Fruit fly (Drosophila melanogaster) ovary, adult (tissue): ENCODE data around the gene CG10674.

Experiments used
- CG17801 ChIP-seq: fragments of 200-800 bp; optimal IDR thresholded peaks from 2 replicates; lab custom pipeline; 2019; ENCODE audit warnings: missing biosample characterization, mild to moderate bottlenecking, missing genetic modification characterization, moderate library complexity; ENCODE audit not compliant: partially characterized antibody

CG10674 gene

DNA sequence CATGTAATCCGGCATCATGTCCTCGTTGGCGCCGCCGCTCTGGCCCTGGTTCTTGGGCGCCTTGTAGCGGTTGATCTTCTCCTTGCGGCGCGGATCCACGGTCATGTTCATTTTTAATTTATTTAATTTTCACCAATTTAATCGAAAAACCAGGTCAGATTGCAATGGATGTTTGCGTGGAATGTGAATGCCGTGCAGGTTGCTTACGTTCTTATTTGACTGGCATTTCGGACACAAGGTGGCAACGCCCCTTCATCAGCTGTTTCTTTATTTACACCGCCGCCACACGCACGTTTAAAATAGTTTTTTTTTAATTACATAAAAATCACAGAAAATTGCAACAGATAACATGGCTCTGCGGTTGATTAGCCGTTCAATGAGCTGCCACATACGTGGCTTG, at the start of gene CG10674, which contains the start of gene CG4611:
Gene CG10674 (minus strand): TSS at position 170 of the 400 bp plus-strand sequence.
Gene CG4611 (plus strand): TSS at position 254 of the 400 bp plus-strand sequence.
- TF ChIP-seq CG17801 = no peak

DNA sequence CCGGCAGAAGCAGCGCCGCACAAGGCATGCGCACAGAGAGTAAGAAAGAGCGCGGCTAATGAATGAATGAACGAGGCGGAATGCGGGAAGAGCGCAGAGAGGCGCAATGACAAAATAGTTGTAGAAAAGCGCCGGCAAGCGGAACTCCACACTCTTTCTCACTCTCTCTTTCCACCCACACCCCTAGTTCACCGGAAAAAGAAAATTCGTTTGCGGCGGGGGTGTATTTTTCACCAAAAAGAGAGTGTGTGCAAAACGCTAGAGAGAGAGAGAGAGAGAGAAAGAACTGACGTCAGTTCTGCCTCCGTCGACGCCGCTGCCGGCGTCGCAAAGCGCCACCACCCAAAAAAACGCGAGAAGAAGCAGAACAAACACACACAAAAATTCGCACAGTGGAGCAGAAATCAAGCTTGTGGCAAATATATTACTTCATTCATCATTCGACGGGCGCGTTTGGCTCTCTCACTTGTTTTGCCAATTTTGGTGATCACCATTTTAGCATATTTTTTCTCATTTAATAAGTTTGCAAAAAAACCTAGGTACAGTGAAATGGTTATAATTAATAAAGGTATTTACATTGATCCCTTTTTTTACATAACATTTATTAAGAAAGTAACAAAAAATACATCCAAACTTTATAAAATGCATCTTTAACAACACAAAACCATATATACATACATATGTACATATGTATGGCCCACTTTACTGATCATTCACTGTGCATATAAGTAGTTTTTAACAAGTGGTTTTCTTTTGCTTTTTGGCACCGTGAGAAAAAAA, 49.0 kb upstream of the CG10674 start:
- TF ChIP-seq CG17801 = peak; percentile 6

DNA sequence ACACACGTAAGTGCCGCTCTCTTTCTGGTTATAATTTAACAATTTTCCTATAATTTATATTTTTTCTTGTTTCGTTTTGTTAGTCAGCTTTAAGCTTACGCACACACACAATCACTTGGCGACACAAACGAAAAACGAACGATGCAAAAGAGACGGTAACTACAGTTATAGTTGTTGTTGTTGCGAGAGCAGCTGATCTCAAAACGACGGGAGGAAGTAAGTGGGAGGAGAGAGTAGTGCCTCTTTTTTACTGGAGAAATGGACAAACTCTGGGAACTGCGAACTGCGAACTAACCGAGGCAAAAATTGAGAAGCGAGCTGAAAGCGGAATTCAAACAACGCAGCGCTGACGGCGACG, 48.4 kb upstream of the CG10674 start:
- TF ChIP-seq CG17801 = peak; percentile 16

DNA sequence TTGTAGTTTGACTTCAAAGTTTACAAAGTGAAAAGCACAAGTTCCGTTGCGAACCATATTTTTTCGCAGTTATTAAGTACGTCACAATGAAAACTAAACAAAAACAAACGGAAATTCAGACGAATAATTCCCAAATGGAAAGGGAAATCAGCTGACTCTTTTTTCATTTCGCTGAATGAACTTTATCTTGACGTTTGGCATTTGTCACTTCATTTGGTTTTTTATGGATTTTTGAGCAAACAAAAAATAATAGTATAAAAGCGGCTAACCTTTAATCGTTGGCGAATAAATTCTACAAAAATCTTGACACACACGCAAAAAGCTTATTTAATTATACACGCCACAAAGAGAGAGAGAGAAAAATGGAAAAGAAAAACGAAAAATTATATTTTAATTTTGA, 47.6 kb upstream of the CG10674 start:
- no peak for TF ChIP-seq CG17801

DNA sequence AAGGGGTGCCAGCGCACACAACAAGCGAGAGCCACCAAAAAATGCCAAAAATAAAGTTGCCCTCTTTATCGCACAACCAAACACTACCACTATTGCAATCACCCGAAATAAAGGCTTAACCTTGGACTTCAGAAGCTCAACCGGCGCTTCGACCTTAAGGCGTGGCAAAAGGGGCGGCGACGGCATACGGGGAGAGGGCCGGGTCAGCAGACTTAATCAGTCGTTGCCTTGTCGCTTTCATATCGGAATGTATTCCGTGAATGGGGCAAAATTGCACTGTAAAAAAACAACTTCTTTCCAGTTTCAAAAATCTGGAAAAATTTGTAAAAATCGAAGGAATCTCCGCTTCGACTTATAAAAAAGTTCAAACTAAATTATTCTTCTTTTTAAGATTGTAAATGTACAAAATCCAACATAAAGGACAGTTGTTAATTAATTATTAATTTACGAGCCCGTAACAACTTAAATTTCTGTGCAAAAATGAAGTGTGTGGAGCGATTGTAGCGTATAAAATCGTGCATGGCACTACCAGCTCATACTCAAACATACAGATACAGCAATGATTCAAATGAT, 47.0 kb upstream of the CG10674 start:
- TF ChIP-seq CG17801 = no peak

DNA sequence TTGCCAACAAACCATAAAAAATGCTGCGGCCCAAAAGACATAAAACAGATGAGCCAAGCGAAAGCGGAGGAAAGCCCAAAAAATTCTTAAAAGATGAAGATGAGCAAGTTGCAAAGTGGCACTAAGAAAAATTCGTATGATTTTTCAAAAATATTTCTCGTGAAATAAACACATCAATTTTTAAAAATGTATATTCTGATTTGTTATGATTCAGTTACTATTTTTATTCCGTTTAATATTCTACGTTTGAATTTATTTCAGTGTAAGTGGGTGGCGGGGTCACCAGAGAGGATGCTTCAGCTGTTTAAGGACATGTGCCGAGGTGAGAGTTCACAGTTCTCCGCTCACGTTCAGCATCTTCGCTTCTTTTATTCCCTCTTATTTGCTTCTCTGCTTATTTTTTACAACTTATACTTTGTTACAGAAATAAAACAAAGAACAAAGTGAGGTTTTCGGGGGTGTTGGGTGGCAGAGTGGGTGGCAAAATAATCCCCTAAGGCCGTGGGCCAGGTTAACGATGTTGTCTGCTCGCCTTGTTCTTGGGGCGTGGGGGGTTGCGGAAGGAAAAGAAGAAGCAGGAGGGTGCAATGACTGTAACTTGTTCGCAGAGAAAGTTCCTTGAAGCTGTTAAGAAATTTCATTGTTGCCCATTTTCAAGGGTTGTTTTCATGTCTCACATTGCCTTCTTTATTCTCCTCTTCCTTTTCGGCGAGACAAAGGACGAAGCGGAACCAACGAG, 46.3 kb upstream of the CG10674 start:
- no peak for TF ChIP-seq CG17801

DNA sequence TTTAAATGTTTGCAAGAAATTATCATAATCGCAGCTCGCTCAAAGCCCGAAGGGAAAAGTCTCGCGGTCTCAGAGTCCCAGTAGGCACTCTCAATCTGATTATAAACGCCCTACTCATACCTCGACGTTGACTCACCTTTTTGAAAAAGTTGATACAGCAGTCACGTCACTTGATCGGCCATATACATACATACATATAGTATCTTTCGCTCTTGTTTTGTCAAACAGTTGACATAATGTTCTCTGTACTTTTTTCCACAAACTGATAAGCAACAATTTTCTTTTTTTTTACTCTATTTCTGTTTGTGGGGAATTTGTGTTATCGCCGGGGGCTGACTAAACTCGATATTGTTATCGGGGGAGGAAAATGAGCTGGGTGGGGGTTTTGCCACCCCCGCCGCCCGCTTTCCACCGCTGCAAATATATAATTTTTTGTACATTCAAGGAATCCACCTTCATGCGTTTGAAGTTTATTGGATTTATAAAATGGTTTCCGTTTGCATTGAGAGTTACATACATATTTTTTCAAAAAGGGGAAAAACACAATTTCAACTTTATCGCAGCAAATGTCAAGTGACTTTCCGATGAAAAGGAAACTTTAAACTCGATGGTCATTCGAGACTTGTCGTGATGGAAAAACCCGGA, 45.0 kb upstream of the CG10674 start:
- no peak for TF ChIP-seq CG17801

DNA sequence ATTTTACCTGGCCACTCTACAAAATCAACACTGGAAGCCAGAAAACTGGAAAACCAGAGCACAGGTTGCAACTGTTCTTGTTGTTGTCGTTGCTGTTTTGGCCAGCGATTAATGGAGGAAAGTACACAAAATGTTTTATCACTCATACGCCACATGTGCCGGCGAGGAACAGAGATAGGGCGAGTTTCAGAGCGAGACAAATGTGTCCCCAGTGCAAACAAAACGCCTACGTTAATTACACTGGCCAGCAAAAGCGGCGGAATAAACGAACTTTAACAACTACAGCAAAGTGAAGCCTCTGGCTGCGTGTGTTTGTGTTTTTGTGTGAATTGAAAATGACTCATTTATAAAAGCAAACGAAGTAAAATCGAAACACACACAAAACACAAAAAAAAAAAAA, 44.1 kb upstream of the CG10674 start:
- peak; percentile 44 for TF ChIP-seq CG17801

DNA sequence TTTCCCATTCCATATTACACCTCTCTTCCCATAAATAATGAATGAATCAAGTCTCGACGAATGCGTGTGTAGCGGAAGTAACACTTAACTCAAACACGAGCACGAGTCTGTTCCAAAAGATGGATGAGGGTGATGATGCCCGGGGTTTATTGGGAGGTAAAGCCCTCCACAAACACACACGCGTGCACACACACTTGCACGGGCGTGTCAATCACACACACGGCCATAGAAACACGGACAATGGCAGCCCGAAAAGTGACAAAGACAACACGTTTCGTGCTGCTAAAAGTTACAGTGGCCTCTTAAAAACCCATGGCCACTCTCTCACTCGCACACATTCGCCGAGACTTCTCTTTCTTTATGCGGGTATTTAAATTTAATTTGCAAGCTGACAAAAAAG, 42.8 kb upstream of the CG10674 start:
- no peak for TF ChIP-seq CG17801

DNA sequence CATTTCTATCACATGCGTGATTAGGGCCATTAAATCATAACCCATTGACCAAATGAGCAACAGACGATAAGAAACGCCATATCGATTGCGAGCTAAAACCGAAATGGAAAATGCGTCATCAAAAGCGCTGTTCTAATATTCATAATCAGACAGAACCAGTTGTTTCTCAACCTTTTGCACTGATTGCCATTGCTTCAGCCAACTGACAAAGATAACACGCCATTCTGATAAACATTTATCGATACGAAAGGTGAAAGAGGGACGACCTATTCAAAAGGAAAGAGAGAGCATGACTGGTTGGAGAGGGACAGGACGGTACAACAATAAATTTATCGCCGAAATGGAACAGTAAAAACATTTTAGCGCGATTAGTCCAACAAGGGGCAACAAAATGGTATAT, 40.7 kb upstream of the CG10674 start:
- no peak for TF ChIP-seq CG17801

DNA sequence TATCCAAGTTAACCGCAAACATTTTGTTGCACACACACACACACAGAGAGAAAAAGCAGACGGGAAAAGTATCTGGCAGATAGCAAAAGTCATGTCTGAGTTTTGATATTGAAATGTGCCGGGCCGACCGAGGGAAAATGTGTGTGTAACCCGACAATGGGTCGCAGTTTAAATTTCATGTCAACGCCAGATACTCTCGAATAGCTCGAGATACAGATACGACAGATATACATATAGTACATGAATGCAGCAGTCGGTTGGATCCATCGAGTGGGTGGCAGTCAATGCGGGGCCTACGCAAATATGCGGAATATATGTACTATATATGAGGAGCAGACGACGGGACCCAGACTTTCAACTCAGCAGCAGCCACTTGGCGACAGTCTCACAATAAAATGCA, 40.0 kb upstream of the CG10674 start:
- no peak for TF ChIP-seq CG17801

DNA sequence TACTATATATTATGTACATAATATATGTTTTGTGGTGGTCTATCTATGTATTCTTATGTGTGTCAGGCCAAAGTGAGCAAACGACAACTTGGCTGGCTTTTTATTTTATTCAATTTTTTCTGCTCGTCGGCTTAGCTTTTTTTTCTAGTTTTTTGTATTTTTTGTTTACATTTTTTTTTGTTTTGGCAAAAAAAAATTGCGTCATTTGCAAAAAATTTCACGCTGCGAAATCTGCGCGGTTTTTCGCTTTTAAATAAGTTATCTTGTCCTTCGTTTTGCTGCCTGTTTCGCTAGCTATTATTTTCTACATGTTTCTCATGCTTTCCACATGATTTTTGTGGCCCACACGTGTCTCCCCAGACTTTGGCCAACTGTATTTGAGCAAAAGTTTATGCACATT, 36.4 kb upstream of the CG10674 start:
- peak; percentile 65 for TF ChIP-seq CG17801

DNA sequence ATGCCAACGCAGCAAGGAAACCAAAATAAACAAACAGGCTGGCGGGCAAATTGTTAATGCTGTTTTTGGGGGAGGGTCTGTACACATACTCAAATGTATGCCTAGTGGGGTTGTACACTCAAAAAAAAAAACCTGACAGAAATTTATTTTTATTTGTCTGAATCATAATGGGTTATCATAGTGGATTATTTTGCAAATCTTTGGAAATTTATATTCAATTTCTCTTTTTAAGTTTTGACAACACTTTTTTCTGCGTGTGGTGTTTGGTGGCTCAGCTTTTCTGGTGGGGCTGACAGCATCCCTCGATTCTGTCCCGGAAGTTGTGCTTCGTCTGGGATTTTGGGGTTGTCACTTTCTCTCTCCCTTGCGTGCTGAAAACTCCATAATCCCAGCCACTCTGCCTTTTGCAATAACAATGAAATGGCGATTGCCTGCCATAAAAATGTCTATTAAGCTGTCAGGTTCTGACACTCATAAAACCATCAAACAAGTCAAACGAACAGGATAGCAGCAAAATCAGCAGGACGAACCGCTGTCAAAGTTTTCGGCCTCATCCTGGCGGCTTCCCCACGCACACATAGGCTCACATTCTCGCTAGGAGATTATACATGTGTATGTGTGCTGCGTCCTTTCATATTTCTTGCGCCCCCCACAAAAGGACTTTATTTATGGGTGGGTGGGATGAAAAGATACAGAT, 19.0 kb upstream of the CG10674 start:
- no peak for TF ChIP-seq CG17801

DNA sequence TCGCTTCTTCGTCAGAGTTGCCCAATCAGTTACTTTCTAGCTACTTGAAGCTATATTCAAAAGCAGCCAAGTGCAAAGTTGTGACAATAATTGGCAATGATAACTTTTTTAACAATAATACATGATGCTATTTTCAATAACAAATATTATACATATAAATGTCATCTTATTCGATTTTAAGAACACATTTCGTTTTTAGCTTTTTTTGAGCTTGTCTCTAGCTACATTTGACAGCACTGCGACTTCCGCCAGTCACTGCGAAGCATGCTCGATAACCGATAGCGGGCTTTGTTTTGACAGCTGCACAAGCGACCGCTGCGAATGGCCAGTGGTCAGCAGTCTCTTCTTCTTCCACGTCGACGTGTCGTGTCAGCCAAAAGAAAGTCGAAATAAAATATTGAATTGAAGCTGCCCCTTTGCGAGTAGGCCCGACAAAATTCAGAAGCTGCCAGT, 16.3 kb upstream of the CG10674 start, which contains the start of the genes Gen and Srp54k:
Gene Gen (minus strand): TSS at position 23 of the 453 bp plus-strand sequence.
Gene Srp54k (plus strand): TSS at position 325 of the 453 bp plus-strand sequence.
- no peak for TF ChIP-seq CG17801

DNA sequence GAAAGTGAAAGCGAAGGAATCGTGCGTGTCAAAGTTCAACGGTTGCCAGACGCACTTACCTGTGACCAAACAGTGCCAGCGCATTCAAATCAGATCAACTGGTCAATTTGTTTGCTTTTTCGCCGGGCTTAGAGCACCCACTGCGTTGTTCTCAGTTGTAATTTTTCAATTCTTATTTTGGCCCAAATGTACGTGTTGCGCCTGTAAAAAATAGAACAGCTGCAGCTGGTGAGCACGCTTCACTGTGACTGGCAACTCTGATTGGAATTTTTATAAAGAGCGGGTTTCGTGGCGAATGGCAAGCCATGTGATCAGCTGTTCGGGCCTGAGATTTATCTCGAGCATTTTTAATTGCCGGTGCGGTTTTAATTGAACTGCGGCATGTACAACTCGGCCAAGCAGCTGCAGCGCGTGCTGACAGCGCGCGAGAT, 9.7 kb upstream of the CG10674 start, which contains the start of the genes Fitm and AlaRS-m:
Gene Fitm (minus strand): TSS at position 250 of the 431 bp plus-strand sequence.
Gene AlaRS-m (plus strand): TSS at position 285 of the 431 bp plus-strand sequence.
- peak; percentile 35 for TF ChIP-seq CG17801
